Fruit fly (Drosophila melanogaster): ENCODE results near the gene SP1029.
A peak's percentile ranks its signal among the peaks of the same experiment; 100 is the strongest.

dm6 chr3R:29216484-29216863 lies 33.8 kb downstream of the SP1029 start:
- no peak for TF ChIP-seq Doc3 (GFP tag; IDR thresholded peaks at IDR 0.05; ENCODE audit: partially characterized antibody)
- TF ChIP-seq CG17568 (GFP tag; optimal IDR thresholded peaks at IDR 0.05): no peak
- no peak for TF ChIP-seq CG1647 (GFP tag; optimal IDR thresholded peaks at IDR 0.05)
- no peak for TF ChIP-seq dm (GFP tag; optimal IDR thresholded peaks at IDR 0.05)
- TF ChIP-seq Doc2 (GFP tag; IDR thresholded peaks at IDR 0.05): no peak
- TF ChIP-seq wek (GFP tag; optimal IDR thresholded peaks at IDR 0.05): no peak
- no peak for TF ChIP-seq CG10959 (GFP tag; IDR thresholded peaks at IDR 0.05)
- no peak for TF ChIP-seq chinmo (GFP tag; IDR thresholded peaks at IDR 0.05; ENCODE audit: partially characterized antibody)
- TF ChIP-seq Hr51 (GFP tag; optimal IDR thresholded peaks at IDR 0.05): no peak
- no peak for TF ChIP-seq klu (GFP tag; IDR thresholded peaks at IDR 0.05)
- TF ChIP-seq crol (GFP tag; IDR thresholded peaks at IDR 0.05): peak; percentile 29; the same call in 1 of the 2 replicates
- TF ChIP-seq tll (GFP tag; optimal IDR thresholded peaks at IDR 0.05): no peak
- TF ChIP-seq Sin3A (optimal IDR thresholded peaks at IDR 0.05): no peak
